Fruit fly (Drosophila melanogaster) whole organism, pupa: ENCODE results near the gene Brms1.

Source experiments
- CG10348 ChIP-seq: fragments of 200-800 bp; sonication (Bioruptor generic); IDR thresholded peaks from 2 replicates; pipeline ENCODE4 v1.3.6; 2022; ENCODE audit warnings: missing biosample characterization, missing genetic modification characterization
- CG12605 ChIP-seq: fragments of 200-800 bp; sonication (Bioruptor generic); IDR thresholded peaks from 2 replicates; pipeline ENCODE4 v1.3.6; 2022; ENCODE audit warnings: missing biosample characterization, missing genetic modification characterization
- CG13204 ChIP-seq: fragments of 200-800 bp; sonication (Bioruptor generic); optimal IDR thresholded peaks from 2 replicates; lab custom pipeline; 2018; ENCODE audit warnings: missing biosample characterization, mild to moderate bottlenecking, missing genetic modification characterization, moderate library complexity
- CG14655 ChIP-seq: fragments of 200-800 bp; sonication (Bioruptor generic); optimal IDR thresholded peaks from 3 replicates; lab custom pipeline; 2017; ENCODE audit warnings: mild to moderate bottlenecking, missing biosample characterization, missing genetic modification reagents, missing genetic modification characterization
- CG15710 ChIP-seq: fragments of 200-800 bp; sonication (Bioruptor generic); optimal IDR thresholded peaks from 2 replicates; lab custom pipeline; 2018; ENCODE audit warnings: missing biosample characterization, mild to moderate bottlenecking, missing genetic modification characterization, moderate library complexity
- CG17806 ChIP-seq: fragments of 200-800 bp; sonication (Bioruptor generic); optimal IDR thresholded peaks from 2 replicates; lab custom pipeline; 2018; ENCODE audit warnings: missing biosample characterization, mild to moderate bottlenecking, missing genetic modification characterization, moderate library complexity
- CG32121 ChIP-seq: fragments of 200-800 bp; sonication (Bioruptor generic); IDR thresholded peaks from 2 replicates; pipeline ENCODE4 v1.3.6; 2022; ENCODE audit warnings: missing biosample characterization, missing genetic modification characterization
- CG34367 ChIP-seq: fragments of 200-800 bp; sonication (Bioruptor generic); optimal IDR thresholded peaks from 2 replicates; lab custom pipeline; 2018; ENCODE audit warnings: missing biosample characterization, mild to moderate bottlenecking, missing genetic modification characterization
- CG4496 ChIP-seq: fragments of 200-800 bp; sonication (Bioruptor generic); IDR thresholded peaks from 3 replicates; pipeline ENCODE4 v1.3.6; 2022; ENCODE audit warnings: missing biosample characterization, missing genetic modification characterization
- CG8159 ChIP-seq: fragments of 200-800 bp; sonication (Bioruptor generic); optimal IDR thresholded peaks from 3 replicates; lab custom pipeline; 2018; ENCODE audit warnings: missing biosample characterization, mild to moderate bottlenecking, missing genetic modification characterization, moderate library complexity
- CG8301 ChIP-seq: fragments of 200-800 bp; sonication (Bioruptor generic); optimal IDR thresholded peaks from 2 replicates; lab custom pipeline; 2018; ENCODE audit warnings: missing biosample characterization, mild to moderate bottlenecking, missing genetic modification characterization
- CG9948 ChIP-seq: fragments of 200-800 bp; sonication (Bioruptor generic); optimal IDR thresholded peaks from 2 replicates; lab custom pipeline; 2018; ENCODE audit warnings: missing biosample characterization, mild to moderate bottlenecking, missing genetic modification characterization, moderate library complexity
- D1 ChIP-seq: fragments of 200-800 bp; sonication (Bioruptor generic); optimal IDR thresholded peaks from 2 replicates; lab custom pipeline; 2018; ENCODE audit warnings: missing biosample characterization, mild to moderate bottlenecking, missing genetic modification characterization, moderate library complexity
- EcR ChIP-seq: fragments of 200-800 bp; sonication (Bioruptor generic); optimal IDR thresholded peaks from 3 replicates; lab custom pipeline; 2019; ENCODE audit warnings: missing biosample characterization, missing genetic modification characterization, mild to moderate bottlenecking, moderate library complexity, missing genetic modification reagents
- Ets98B ChIP-seq: fragments of 200-800 bp; sonication (Bioruptor generic); IDR thresholded peaks from 2 replicates; pipeline ENCODE4 v1.3.6; 2022; ENCODE audit warnings: missing biosample characterization, missing genetic modification characterization
- Pif1A ChIP-seq: fragments of 200-800 bp; sonication (Bioruptor generic); optimal IDR thresholded peaks from 3 replicates; lab custom pipeline; 2016; ENCODE audit warnings: missing biosample characterization, missing genetic modification characterization
- Pif1B ChIP-seq: fragments of 200-800 bp; sonication (Bioruptor generic); optimal IDR thresholded peaks from 3 replicates; lab custom pipeline; 2016; ENCODE audit warnings: missing biosample characterization, missing genetic modification characterization
- Snoo ChIP-seq: fragments of 200-800 bp; sonication (Bioruptor generic); optimal IDR thresholded peaks from 3 replicates; lab custom pipeline; 2017; ENCODE audit warnings: missing biosample characterization, mild to moderate bottlenecking, missing genetic modification characterization, inconsistent platforms
- fd96Ca ChIP-seq: fragments of 200-800 bp; sonication (Bioruptor generic); IDR thresholded peaks from 3 replicates; pipeline ENCODE4 v1.3.6; 2022; ENCODE audit warnings: missing biosample characterization, missing genetic modification characterization
- gl ChIP-seq: fragments of 200-800 bp; sonication (Bioruptor generic); optimal IDR thresholded peaks from 2 replicates; lab custom pipeline; 2018; ENCODE audit warnings: missing biosample characterization, mild to moderate bottlenecking, missing genetic modification characterization
- rn ChIP-seq: fragments of 200-800 bp; sonication (Bioruptor generic); IDR thresholded peaks from 2 replicates; pipeline ENCODE4 v1.3.6; 2022; ENCODE audit warnings: missing biosample characterization, missing genetic modification characterization

Brms1 gene

dm6 chrX:12905014-12905900, 4.2 kb downstream of the Brms1 start:
- peak; percentile 33 for TF ChIP-seq Pif1B
- TF ChIP-seq gl (tag; lab: Kevin White, UChicago), result no peak
- peak; percentile 22 for TF ChIP-seq CG17806 (tag; lab: Kevin White, UChicago)
- TF ChIP-seq CG13204 (GFP tag; lab: Kevin White, UChicago), result peak; percentile 36
- TF ChIP-seq CG34367 (tag; lab: Kevin White, UChicago), result peak; percentile 12
- TF ChIP-seq CG10348 (GFP tag; lab: Robert Waterston, UW), result no peak
- peak; percentile 69 for TF ChIP-seq CG12605 (GFP tag; lab: Robert Waterston, UW)
- no peak for TF ChIP-seq CG4496 (GFP tag; lab: Robert Waterston, UW)
- TF ChIP-seq CG15710 (tag; lab: Kevin White, UChicago), result peak; percentile 28
- TF ChIP-seq EcR, result no peak
- TF ChIP-seq Pif1A (GFP tag; lab: Kevin White, UChicago), result peak; percentile 52
- TF ChIP-seq CG8301 (tag; lab: Kevin White, UChicago), result peak; percentile 55
- TF ChIP-seq rn (GFP tag; lab: Robert Waterston, UW), result peak; percentile 22; the same call in 1 of the 2 replicates
- peak; percentile 9 for TF ChIP-seq Snoo (tag; lab: Kevin White, UChicago)
- peak; percentile 80 for TF ChIP-seq Ets98B (GFP tag; lab: Robert Waterston, UW)
- peak; percentile 53 for TF ChIP-seq CG14655 (GFP tag; lab: Kevin White, UChicago)
- peak; percentile 38 for TF ChIP-seq CG9948 (tag; lab: Kevin White, UChicago)
- TF ChIP-seq D1 (tag; lab: Kevin White, UChicago), result no peak
- TF ChIP-seq CG32121 (GFP tag; lab: Robert Waterston, UW), result peak; percentile 59
- TF ChIP-seq fd96Ca, result peak; percentile 63; the same call in 2 of the 3 replicates
- TF ChIP-seq CG8159 (tag; lab: Kevin White, UChicago), result peak; percentile 42

- TF ChIP-seq CG34367 (tag; lab: Kevin White, UChicago), result no peak
- TF ChIP-seq CG32121 (GFP tag; lab: Robert Waterston, UW), result 0 out of 2 replicates have a peak, but pooled peaks have one; percentile 8
- TF ChIP-seq fd96Ca, result 0 out of 3 replicates have a peak, but pooled peaks have one; percentile 20
- peak; percentile 18; the same call in 1 of the 2 replicates for TF ChIP-seq CG12605 (GFP tag; lab: Robert Waterston, UW)
- no peak for TF ChIP-seq Ets98B (GFP tag; lab: Robert Waterston, UW)
Observed at dm6 chrX:12903099-12903616, 6.3 kb downstream of the Brms1 start, which contains the start of gene Flad1. TSS of gene Flad1 (minus strand) at chrX:12903516.

dm6 chrX:12900718-12901442, 8.5 kb downstream of the Brms1 start, which contains the start of gene Coq8:
TSS of gene Coq8 (minus strand) at chrX:12901114.
- TF ChIP-seq fd96Ca, result 0 out of 3 replicates have a peak, but pooled peaks have one; percentile 11
- no peak for TF ChIP-seq CG15710 (tag; lab: Kevin White, UChicago)
- TF ChIP-seq CG9948 (tag; lab: Kevin White, UChicago), result no peak
- TF ChIP-seq gl (tag; lab: Kevin White, UChicago), result no peak

dm6 chrX:12898569-12898968, 10.9 kb downstream of the Brms1 start, which contains the start of gene CG32650:
TSS of gene CG32650 (minus strand) at chrX:12898669.
- TF ChIP-seq gl (tag; lab: Kevin White, UChicago) (no peak), CG12605 (GFP tag; lab: Robert Waterston, UW) (no peak), CG8159 (tag; lab: Kevin White, UChicago) (no peak), Ets98B (GFP tag; lab: Robert Waterston, UW) (no peak), CG14655 (GFP tag; lab: Kevin White, UChicago) (no peak), rn (GFP tag; lab: Robert Waterston, UW) (no peak), EcR (no peak), CG15710 (tag; lab: Kevin White, UChicago) (no peak), Pif1A (GFP tag; lab: Kevin White, UChicago) (no peak), fd96Ca (no peak), CG32121 (GFP tag; lab: Robert Waterston, UW) (no peak), CG10348 (GFP tag; lab: Robert Waterston, UW) (no peak), CG4496 (GFP tag; lab: Robert Waterston, UW) (no peak), CG13204 (GFP tag; lab: Kevin White, UChicago) (no peak), CG9948 (tag; lab: Kevin White, UChicago) (no peak)

- TF ChIP-seq CG4496 (GFP tag; lab: Robert Waterston, UW), result peak; percentile 21; the same call in 1 of the 3 replicates
- TF ChIP-seq CG12605 (GFP tag; lab: Robert Waterston, UW), result peak; percentile 14; the same call in 1 of the 2 replicates
- TF ChIP-seq CG14655 (GFP tag; lab: Kevin White, UChicago), result no peak
- no peak for TF ChIP-seq gl (tag; lab: Kevin White, UChicago)
Observed at dm6 chrX:12897150-12897549, 12.3 kb downstream of the Brms1 start, which contains the start of gene Pde9. TSS of gene Pde9 (minus strand) at chrX:12897327.
